Fruit fly (Drosophila melanogaster) whole organism, prepupa: ENCODE data around the gene CG14005.

Experiments
- Blimp-1 ChIP-seq: fragments of 200-800 bp; sonication (Bioruptor generic); optimal IDR thresholded peaks from 3 replicates; lab custom pipeline; 2017; ENCODE audit warnings: missing biosample characterization, missing genetic modification characterization, mild to moderate bottlenecking, moderate library complexity, missing genetic modification reagents
- CG10631 ChIP-seq: fragments of 200-800 bp; sonication (Bioruptor generic); optimal IDR thresholded peaks from 2 replicates; lab custom pipeline; 2016; ENCODE audit warnings: missing biosample characterization, missing genetic modification characterization
- CG10669 ChIP-seq: fragments of 200-800 bp; sonication (Bioruptor generic); optimal IDR thresholded peaks from 3 replicates; lab custom pipeline; 2018; ENCODE audit warnings: missing biosample characterization, mild to moderate bottlenecking, missing genetic modification characterization, moderate library complexity
- CG15336 ChIP-seq: fragments of 200-800 bp; sonication (Bioruptor generic); IDR thresholded peaks from 2 replicates; pipeline ENCODE4 v1.3.6; 2022; ENCODE audit warnings: missing biosample characterization, missing genetic modification characterization
- CG1621 ChIP-seq: fragments of 200-800 bp; sonication (Bioruptor generic); optimal IDR thresholded peaks from 3 replicates; lab custom pipeline; 2018; ENCODE audit warnings: missing biosample characterization, mild to moderate bottlenecking, missing genetic modification characterization
- CG16779 ChIP-seq: fragments of 200-800 bp; sonication (Bioruptor generic); optimal IDR thresholded peaks from 3 replicates; lab custom pipeline; 2017; ENCODE audit warnings: missing biosample characterization, mild to moderate bottlenecking, missing genetic modification characterization
- CG3032 ChIP-seq: fragments of 200-800 bp; optimal IDR thresholded peaks from 2 replicates; lab custom pipeline; 2019; ENCODE audit warnings: missing biosample characterization, mild to moderate bottlenecking, missing genetic modification characterization, moderate library complexity
- CG32006 ChIP-seq: fragments of 200-800 bp; sonication (Bioruptor generic); optimal IDR thresholded peaks from 3 replicates; lab custom pipeline; 2017; ENCODE audit warnings: missing biosample characterization, mild to moderate bottlenecking, missing genetic modification characterization
- CG34406 ChIP-seq: fragments of 200-800 bp; sonication (Bioruptor generic); optimal IDR thresholded peaks from 3 replicates; lab custom pipeline; 2016; ENCODE audit warnings: missing biosample characterization, missing genetic modification characterization
- CG3919 ChIP-seq: fragments of 200-800 bp; sonication (Bioruptor generic); optimal IDR thresholded peaks from 3 replicates; lab custom pipeline; 2016; ENCODE audit warnings: missing biosample characterization, missing genetic modification characterization
- CG6163 ChIP-seq: fragments of 200-800 bp; sonication (Bioruptor generic); IDR thresholded peaks from 3 replicates; pipeline ENCODE4 v1.3.6; 2022; ENCODE audit warnings: missing biosample characterization, missing genetic modification characterization
- CG6792 ChIP-seq: fragments of 200-800 bp; sonication (Bioruptor generic); optimal IDR thresholded peaks from 3 replicates; lab custom pipeline; 2016; ENCODE audit warnings: missing biosample characterization, missing genetic modification characterization
- CG6808 ChIP-seq: fragments of 200-800 bp; sonication (Bioruptor generic); optimal IDR thresholded peaks from 3 replicates; lab custom pipeline; 2017; ENCODE audit warnings: missing biosample characterization, missing genetic modification characterization, mild to moderate bottlenecking, moderate library complexity, missing genetic modification reagents
- CG6854 ChIP-seq: fragments of 200-800 bp; sonication (Bioruptor generic); optimal IDR thresholded peaks from 2 replicates; lab custom pipeline; 2017; ENCODE audit warnings: missing biosample characterization, mild to moderate bottlenecking, missing genetic modification characterization
- CG7368 ChIP-seq: fragments of 200-800 bp; sonication (Bioruptor generic); optimal IDR thresholded peaks from 3 replicates; lab custom pipeline; 2016; ENCODE audit warnings: missing biosample characterization, missing genetic modification characterization
- CG8119 ChIP-seq: fragments of 200-800 bp; sonication (Bioruptor generic); IDR thresholded peaks from 3 replicates; pipeline ENCODE4 v1.3.6; 2022; ENCODE audit warnings: missing biosample characterization, missing genetic modification characterization
- CG8319 ChIP-seq: fragments of 200-800 bp; sonication (Bioruptor generic); optimal IDR thresholded peaks from 3 replicates; lab custom pipeline; 2016; ENCODE audit warnings: missing biosample characterization, missing genetic modification characterization
- CG8632 ChIP-seq: fragments of 200-800 bp; sonication (Bioruptor generic); optimal IDR thresholded peaks from 3 replicates; lab custom pipeline; 2016; ENCODE audit warnings: missing biosample characterization, missing genetic modification characterization
- CG9139 ChIP-seq: fragments of 200-800 bp; sonication (Bioruptor generic); optimal IDR thresholded peaks from 3 replicates; lab custom pipeline; 2017; ENCODE audit warnings: missing biosample characterization, mild to moderate bottlenecking, missing genetic modification characterization
- Eip75B ChIP-seq: fragments of 200-800 bp; sonication (Bioruptor generic); optimal IDR thresholded peaks from 3 replicates; lab custom pipeline; 2016; ENCODE audit warnings: missing biosample characterization, missing genetic modification characterization
- Eip78C ChIP-seq: fragments of 200-800 bp; sonication (Bioruptor generic); peaks from one replicate; lab custom pipeline; 2016; ENCODE audit warnings: missing biosample characterization, missing genetic modification characterization
- Eip93F ChIP-seq: fragments of 200-800 bp; sonication (Bioruptor generic); optimal IDR thresholded peaks from 2 replicates; lab custom pipeline; 2016; ENCODE audit warnings: missing biosample characterization, mild to moderate bottlenecking, missing genetic modification characterization
- Ets21C ChIP-seq: fragments of 200-800 bp; sonication (Bioruptor generic); optimal IDR thresholded peaks from 3 replicates; lab custom pipeline; 2016; ENCODE audit warnings: missing biosample characterization, missing genetic modification characterization
- Gug ChIP-seq: fragments of 200-800 bp; sonication (Bioruptor generic); IDR thresholded peaks from 2 replicates; pipeline ENCODE4 v1.3.6; 2022; ENCODE audit warnings: missing biosample characterization, missing genetic modification characterization
- Hr39 ChIP-seq: fragments of 200-800 bp; sonication (Bioruptor generic); optimal IDR thresholded peaks from 2 replicates; lab custom pipeline; 2016; ENCODE audit warnings: missing biosample characterization, missing genetic modification characterization
- Hr4 ChIP-seq: fragments of 200-800 bp; sonication (Bioruptor generic); optimal IDR thresholded peaks from 3 replicates; lab custom pipeline; 2016; ENCODE audit warnings: missing biosample characterization, missing genetic modification characterization
- OdsH ChIP-seq: fragments of 200-800 bp; sonication (Bioruptor generic); optimal IDR thresholded peaks from 3 replicates; lab custom pipeline; 2016; ENCODE audit warnings: missing biosample characterization, missing genetic modification characterization
- Smox ChIP-seq: fragments of 200-800 bp; sonication (Bioruptor generic); optimal IDR thresholded peaks from 3 replicates; lab custom pipeline; 2016; ENCODE audit warnings: missing biosample characterization, missing genetic modification characterization
- Sox102F ChIP-seq: fragments of 200-800 bp; sonication (Bioruptor generic); optimal IDR thresholded peaks from 2 replicates; lab custom pipeline; 2016; ENCODE audit warnings: missing biosample characterization, mild to moderate bottlenecking, missing genetic modification characterization
- Sox14 ChIP-seq: fragments of 200-800 bp; sonication (Bioruptor generic); optimal IDR thresholded peaks from 3 replicates; lab custom pipeline; 2016; ENCODE audit warnings: missing biosample characterization, missing genetic modification characterization
- Sox15 ChIP-seq: fragments of 200-800 bp; sonication (Bioruptor generic); optimal IDR thresholded peaks from 3 replicates; lab custom pipeline; 2016; ENCODE audit warnings: missing biosample characterization, missing genetic modification characterization
- achi ChIP-seq: fragments of 200-800 bp; sonication (Bioruptor generic); optimal IDR thresholded peaks from 3 replicates; lab custom pipeline; 2016; ENCODE audit warnings: missing biosample characterization, missing genetic modification characterization
- acj6 ChIP-seq: fragments of 200-800 bp; sonication (Bioruptor generic); optimal IDR thresholded peaks from 3 replicates; lab custom pipeline; 2016; ENCODE audit warnings: missing biosample characterization, missing genetic modification characterization
- cyc ChIP-seq: fragments of 200-800 bp; sonication (Bioruptor generic); optimal IDR thresholded peaks from 3 replicates; lab custom pipeline; 2016; ENCODE audit warnings: missing biosample characterization, missing genetic modification characterization
- dac ChIP-seq: fragments of 200-800 bp; sonication (Bioruptor generic); optimal IDR thresholded peaks from 2 replicates; lab custom pipeline; 2017; ENCODE audit warnings: missing biosample characterization, mild to moderate bottlenecking, missing genetic modification characterization
- dsx ChIP-seq: fragments of 200-800 bp; optimal IDR thresholded peaks from 3 replicates; lab custom pipeline; 2019; ENCODE audit warnings: missing biosample characterization, mild to moderate bottlenecking, missing genetic modification characterization, moderate library complexity; ENCODE audit not compliant: poor library complexity, severe bottlenecking
- eg ChIP-seq: fragments of 200-800 bp; sonication (Bioruptor generic); IDR thresholded peaks from 3 replicates; pipeline ENCODE4 v1.3.6; 2022; ENCODE audit warnings: missing biosample characterization, missing genetic modification characterization
- fd85E ChIP-seq: fragments of 200-800 bp; sonication (Bioruptor generic); optimal IDR thresholded peaks from 3 replicates; lab custom pipeline; 2016; ENCODE audit warnings: missing biosample characterization, missing genetic modification characterization
- fkh ChIP-seq: fragments of 200-800 bp; sonication (Bioruptor generic); optimal IDR thresholded peaks from 3 replicates; lab custom pipeline; 2017; ENCODE audit warnings: missing biosample characterization, mild to moderate bottlenecking, missing genetic modification characterization, moderate library complexity
- lz ChIP-seq: fragments of 200-800 bp; sonication (Bioruptor generic); optimal IDR thresholded peaks from 3 replicates; lab custom pipeline; 2016; ENCODE audit warnings: missing biosample characterization, missing genetic modification characterization
- net ChIP-seq: fragments of 200-800 bp; sonication (Bioruptor generic); optimal IDR thresholded peaks from 3 replicates; lab custom pipeline; 2016; ENCODE audit warnings: missing biosample characterization, missing genetic modification characterization
- pdm3 ChIP-seq: fragments of 200-800 bp; sonication (Bioruptor generic); optimal IDR thresholded peaks from 3 replicates; lab custom pipeline; 2016; ENCODE audit warnings: missing biosample characterization, missing genetic modification characterization
- salr ChIP-seq, 2 experiments: fragments of 200-800 bp; sonication (Bioruptor generic); optimal IDR thresholded peaks; 3 replicates each; lab custom pipeline; 2016 to 2018; ENCODE audit warnings: missing biosample characterization in 2 of 2, missing genetic modification characterization in 2 of 2, mild to moderate bottlenecking in 1 of 2
- spab ChIP-seq: fragments of 200-800 bp; sonication (Bioruptor generic); optimal IDR thresholded peaks from 2 replicates; lab custom pipeline; 2017; ENCODE audit warnings: missing biosample characterization, mild to moderate bottlenecking, missing genetic modification characterization, missing genetic modification reagents
- ss ChIP-seq, 2 experiments: fragments of 200-800 bp; sonication (Bioruptor generic); optimal IDR thresholded peaks; 2 replicates in 1 of 2; 3 replicates in 1 of 2; lab custom pipeline; 2017 to 2018; ENCODE audit warnings: mild to moderate bottlenecking in 2 of 2, missing biosample characterization in 2 of 2, missing genetic modification characterization in 2 of 2, moderate library complexity in 1 of 2
- vri ChIP-seq: fragments of 200-800 bp; sonication (Bioruptor generic); optimal IDR thresholded peaks from 3 replicates; lab custom pipeline; 2016; ENCODE audit warnings: missing biosample characterization, mild to moderate bottlenecking, missing genetic modification characterization

CG14005 gene

DNA sequence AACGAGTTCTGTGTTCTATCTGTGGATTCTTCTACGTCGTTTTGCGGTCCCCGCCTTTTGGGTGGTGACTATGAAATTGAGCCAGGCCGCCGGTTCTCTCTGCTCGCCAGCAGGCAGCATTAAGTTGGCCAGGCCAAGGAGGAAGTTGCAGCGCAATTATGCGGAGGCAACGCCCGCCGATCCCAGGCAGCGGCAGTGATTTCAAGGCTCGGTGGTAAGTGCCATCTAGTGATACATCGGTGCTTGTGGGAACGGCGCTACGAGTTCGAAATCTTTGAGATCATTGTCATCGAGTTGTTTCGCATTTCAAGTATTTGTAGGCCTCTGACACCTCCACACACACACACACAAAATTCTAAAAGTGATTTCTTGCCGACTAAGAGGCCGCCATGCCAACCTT is 18.0 kb downstream of the CG14005 start, which contains the start of gene CG31913:
CG31913 (plus strand) TSS at position 301 of the 400 bp plus-strand sequence.
- no peak for TF ChIP-seq fd85E
- TF ChIP-seq CG8319 (GFP tag; lab: Kevin White, UChicago): no peak
- no peak for TF ChIP-seq CG6808 (GFP tag; lab: Kevin White, UChicago)
- no peak for TF ChIP-seq Ets21C
- TF ChIP-seq Gug (GFP tag; lab: Robert Waterston, UW): no peak
- TF ChIP-seq pdm3: no peak
- no peak for TF ChIP-seq lz (GFP tag; lab: Kevin White, UChicago)
- no peak for TF ChIP-seq cyc (GFP tag; lab: Kevin White, UChicago)
- no peak for TF ChIP-seq Eip93F (GFP tag; lab: Kevin White, UChicago)
- no peak for TF ChIP-seq CG7368
- no peak for TF ChIP-seq CG8632 (GFP tag; lab: Kevin White, UChicago)
- TF ChIP-seq Eip78C (GFP tag; lab: Kevin White, UChicago): no peak
- no peak for TF ChIP-seq ss (GFP tag; optimal IDR thresholded peaks at IDR 0.05; lab: Kevin White, UChicago)
- no peak for TF ChIP-seq CG34406 (GFP tag; lab: Kevin White, UChicago)
- TF ChIP-seq CG16779 (tag; lab: Kevin White, UChicago): no peak

DNA sequence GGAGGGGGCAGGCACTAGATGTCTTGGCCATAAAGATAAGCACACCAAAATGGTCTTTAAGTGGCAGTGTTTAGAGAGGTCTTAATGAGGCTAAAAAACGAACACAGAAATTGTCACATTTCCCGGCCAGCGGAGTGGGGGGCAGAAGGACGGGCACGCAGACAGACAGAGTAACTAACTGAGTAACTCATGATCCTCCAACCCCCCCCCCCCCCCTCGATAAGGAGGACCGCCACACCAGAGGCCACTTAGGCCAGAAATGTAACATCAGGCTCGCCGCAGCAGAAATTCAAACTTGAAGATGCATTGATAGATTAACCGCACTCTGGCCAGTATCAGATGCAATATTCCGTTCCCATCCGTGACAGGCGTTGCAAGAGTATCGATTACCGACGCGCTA is 18.9 kb downstream of the CG14005 start:
- TF ChIP-seq CG1621 (tag; lab: Kevin White, UChicago): no peak
- no peak for TF ChIP-seq CG6854 (GFP tag; lab: Kevin White, UChicago)
- no peak for TF ChIP-seq Blimp-1 (GFP tag; lab: Kevin White, UChicago)
- TF ChIP-seq acj6 (GFP tag; lab: Kevin White, UChicago): no peak
- TF ChIP-seq dsx (GFP tag; lab: Kevin White, UChicago): no peak
- TF ChIP-seq cyc (GFP tag; lab: Kevin White, UChicago): no peak
- TF ChIP-seq CG8119 (GFP tag; lab: Robert Waterston, UW): no peak
- no peak for TF ChIP-seq Sox102F
- TF ChIP-seq CG3032 (tag; lab: Kevin White, UChicago): no peak
- no peak for TF ChIP-seq net (GFP tag; lab: Kevin White, UChicago)
- TF ChIP-seq CG32006 (GFP tag; lab: Kevin White, UChicago): no peak
- no peak for TF ChIP-seq CG9139 (GFP tag; lab: Kevin White, UChicago)
- no peak for TF ChIP-seq salr (GFP tag; optimal IDR thresholded peaks at IDR 0.05; lab: Kevin White, UChicago)
- TF ChIP-seq spab (GFP tag; lab: Kevin White, UChicago): no peak
- no peak for TF ChIP-seq CG8632 (GFP tag; lab: Kevin White, UChicago)
- TF ChIP-seq CG15336 (GFP tag; lab: Robert Waterston, UW): no peak
- TF ChIP-seq, all 60 proteins: peak for 0

DNA sequence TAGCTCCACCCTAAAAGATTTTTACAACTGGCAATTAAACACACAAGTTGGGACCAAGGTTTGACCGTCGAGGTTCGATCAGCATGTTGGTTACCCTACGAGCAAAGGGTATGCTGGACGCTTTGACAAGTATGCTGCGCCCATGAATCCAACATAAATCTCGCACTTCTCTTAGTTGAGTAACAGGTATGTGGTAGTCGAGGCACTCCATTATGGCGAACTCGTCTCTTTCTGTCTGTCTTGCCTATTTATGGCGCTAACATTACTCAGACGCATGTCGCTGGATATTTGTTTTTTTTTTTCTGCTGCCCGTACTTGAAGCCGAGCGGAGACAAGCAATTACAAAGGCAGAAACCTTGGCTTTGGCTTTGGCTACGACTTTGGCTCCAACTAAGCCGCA is 20.6 kb downstream of the CG14005 start:
- peak; percentile 44 for TF ChIP-seq CG3919 (GFP tag; lab: Kevin White, UChicago)
- peak; percentile 40 for TF ChIP-seq Eip78C (GFP tag; lab: Kevin White, UChicago)
- TF ChIP-seq dsx (GFP tag; lab: Kevin White, UChicago): no peak
- TF ChIP-seq CG10631: peak; percentile 27
- no peak for TF ChIP-seq CG16779 (tag; lab: Kevin White, UChicago)
- no peak for TF ChIP-seq CG7368
- no peak for TF ChIP-seq CG8319 (GFP tag; lab: Kevin White, UChicago)
- TF ChIP-seq achi (GFP tag; lab: Kevin White, UChicago): peak; percentile 7
- TF ChIP-seq CG15336 (GFP tag; lab: Robert Waterston, UW): no peak
- no peak for TF ChIP-seq Smox
- TF ChIP-seq CG10669: peak; percentile 15
- TF ChIP-seq fkh (GFP tag; lab: Kevin White, UChicago): no peak
- TF ChIP-seq CG6163 (GFP tag; lab: Robert Waterston, UW): peak; percentile 10; the same call in 1 of the 3 replicates
- no peak for TF ChIP-seq CG6792 (GFP tag; lab: Kevin White, UChicago)
- no peak for TF ChIP-seq vri
- TF ChIP-seq ss (GFP tag; optimal IDR thresholded peaks at IDR 0.05; lab: Kevin White, UChicago): no peak
- TF ChIP-seq CG8119 (GFP tag; lab: Robert Waterston, UW): 0 out of 3 replicates have a peak, but pooled peaks have one; percentile 19
- no peak for TF ChIP-seq dac (GFP tag; lab: Kevin White, UChicago)
- TF ChIP-seq OdsH (GFP tag; lab: Kevin White, UChicago): peak; percentile 31
- peak; percentile 19 for TF ChIP-seq Sox14 (GFP tag; lab: Kevin White, UChicago)
- TF ChIP-seq CG6854 (GFP tag; lab: Kevin White, UChicago): no peak
- no peak for TF ChIP-seq Hr4
- peak; percentile 9 for TF ChIP-seq spab (GFP tag; lab: Kevin White, UChicago)
- TF ChIP-seq Hr39: no peak
- TF ChIP-seq CG32006 (GFP tag; lab: Kevin White, UChicago): peak; percentile 37
- TF ChIP-seq salr (GFP tag; optimal IDR thresholded peaks at IDR 0.05; lab: Kevin White, UChicago): no peak
- TF ChIP-seq Sox102F: no peak
- TF ChIP-seq Gug (GFP tag; lab: Robert Waterston, UW): no peak
- peak; percentile 19 for TF ChIP-seq acj6 (GFP tag; lab: Kevin White, UChicago)
- TF ChIP-seq eg: no peak
- TF ChIP-seq Eip75B (GFP tag; lab: Kevin White, UChicago): peak; percentile 13
- TF ChIP-seq Sox15 (GFP tag; lab: Kevin White, UChicago): no peak
